Fruit fly (Drosophila melanogaster) whole organism, prepupa: Measurements from ENCODE around the gene AANATL7.

Experiments used
- CG11902 ChIP-seq: fragments of 200-800 bp; sonication (Bioruptor generic); optimal IDR thresholded peaks from 3 replicates; lab custom pipeline; 2016; ENCODE audit warnings: missing biosample characterization, missing genetic modification characterization
- CG1621 ChIP-seq: fragments of 200-800 bp; sonication (Bioruptor generic); optimal IDR thresholded peaks from 3 replicates; lab custom pipeline; 2018; ENCODE audit warnings: missing biosample characterization, mild to moderate bottlenecking, missing genetic modification characterization
- CG4318 ChIP-seq: fragments of 200-800 bp; sonication (Bioruptor generic); optimal IDR thresholded peaks from 3 replicates; lab custom pipeline; 2017; ENCODE audit warnings: missing biosample characterization, mild to moderate bottlenecking, missing genetic modification characterization
- CG8319 ChIP-seq: fragments of 200-800 bp; sonication (Bioruptor generic); optimal IDR thresholded peaks from 3 replicates; lab custom pipeline; 2016; ENCODE audit warnings: missing biosample characterization, missing genetic modification characterization
- Gug ChIP-seq: fragments of 200-800 bp; sonication (Bioruptor generic); IDR thresholded peaks from 2 replicates; pipeline ENCODE4 v1.3.6; 2022; ENCODE audit warnings: missing biosample characterization, missing genetic modification characterization
- Sox14 ChIP-seq: fragments of 200-800 bp; sonication (Bioruptor generic); optimal IDR thresholded peaks from 3 replicates; lab custom pipeline; 2016; ENCODE audit warnings: missing biosample characterization, missing genetic modification characterization

DNA sequence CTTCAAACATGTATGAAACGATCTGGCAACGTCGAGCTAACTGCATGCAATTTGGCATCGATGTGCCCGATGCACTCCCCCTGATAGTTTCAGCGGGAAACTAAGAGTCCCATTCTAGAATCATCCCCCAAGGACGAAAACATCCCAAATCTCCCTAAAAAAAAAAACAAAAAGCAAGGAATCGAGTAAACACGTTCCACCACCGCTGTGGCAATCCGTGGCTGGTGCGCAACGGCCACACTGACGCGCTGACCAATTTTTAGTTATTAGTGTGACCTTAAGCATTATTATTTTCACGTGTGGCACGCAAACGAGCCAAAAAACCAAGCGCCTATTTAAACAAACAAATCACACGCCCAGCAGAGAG lies 4.9 kb downstream of the AANATL7 start, which contains the start of gene wds:
- TF ChIP-seq CG11902 (GFP tag; lab: Kevin White, UChicago): no peak
- no peak for TF ChIP-seq CG8319 (GFP tag; lab: Kevin White, UChicago)
- no peak for TF ChIP-seq CG4318 (GFP tag; lab: Kevin White, UChicago)
- no peak for TF ChIP-seq Gug
- no peak for TF ChIP-seq CG1621 (tag; lab: Kevin White, UChicago)
- TF ChIP-seq Sox14 (GFP tag; lab: Kevin White, UChicago): no peak
